Fruit fly (Drosophila melanogaster): Measurements from ENCODE around the gene msl-3.

DNA sequence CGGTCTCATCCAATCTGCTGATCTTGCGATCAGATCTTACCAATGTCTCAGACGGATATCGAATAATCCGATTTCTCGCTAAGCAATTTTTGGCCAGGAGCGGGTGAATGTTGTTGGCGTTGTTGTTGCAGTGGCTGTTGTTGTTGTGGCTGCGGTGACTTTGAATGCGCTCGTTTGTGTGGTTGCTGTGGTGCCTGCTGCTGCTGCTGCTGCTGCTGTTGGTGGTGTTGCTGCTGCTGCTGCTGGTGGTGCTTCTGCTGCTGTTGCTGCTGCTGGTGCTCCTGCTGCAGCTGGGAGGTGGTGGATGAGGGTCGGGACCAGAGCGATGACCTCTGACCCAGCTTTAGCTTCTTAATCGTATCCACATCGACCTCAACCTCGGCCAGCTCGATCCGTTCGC is 36.0 kb upstream of the msl-3 start:
- no peak for TF ChIP-seq bab1 (GFP tag; optimal IDR thresholded peaks at IDR 0.05)
- TF ChIP-seq toe (GFP tag; optimal IDR thresholded peaks at IDR 0.05), result no peak
- TF ChIP-seq kay (GFP tag; ENCODE audit: borderline replicate concordance), result no peak
